Worm (Caenorhabditis elegans) whole organism, late embryonic: ENCODE results near the gene T23E7.6.

Experiments used
- F13H6.1 ChIP-seq: sonication (generic microtip); optimal IDR thresholded peaks from 2 replicates; lab custom pipeline; 2016; ENCODE audit warnings: missing genetic modification characterization, missing compliant biosample characterization
- T23F11.4 ChIP-seq: fragments of 200-800 bp; sonication (Bioruptor generic); optimal IDR thresholded peaks from 2 replicates; lab custom pipeline; 2018; ENCODE audit warnings: mild to moderate bottlenecking, missing genetic modification characterization, missing compliant biosample characterization
- Y22D7AL.16 ChIP-seq: sonication (generic microtip); optimal IDR thresholded peaks from 2 replicates; lab custom pipeline; 2016; ENCODE audit warnings: missing genetic modification characterization, missing compliant biosample characterization
- ahr-1 ChIP-seq: sonication (generic microtip); optimal IDR thresholded peaks from 2 replicates; lab custom pipeline; 2016; ENCODE audit warnings: missing genetic modification characterization, missing compliant biosample characterization
- ama-1 ChIP-seq: fragments of 150-350 bp; optimal IDR thresholded peaks from 2 replicates; lab custom pipeline; 2014
- ceh-18 ChIP-seq: sonication (generic microtip); optimal IDR thresholded peaks from 2 replicates; lab custom pipeline; 2016; ENCODE audit warnings: missing genetic modification characterization, missing compliant biosample characterization
- ceh-22 ChIP-seq: sonication (generic microtip); optimal IDR thresholded peaks from 2 replicates; lab custom pipeline; 2017; ENCODE audit warnings: missing biosample characterization, missing genetic modification characterization
- ceh-24 ChIP-seq: sonication (generic microtip); optimal IDR thresholded peaks from 2 replicates; lab custom pipeline; 2016; ENCODE audit warnings: mild to moderate bottlenecking, missing genetic modification characterization, missing compliant biosample characterization
- ceh-30 ChIP-seq: fragments of 150-350 bp; optimal IDR thresholded peaks from 2 replicates; lab custom pipeline; 2014; ENCODE audit warnings: missing biosample characterization, missing genetic modification characterization
- ceh-34 ChIP-seq: sonication (generic microtip); optimal IDR thresholded peaks from 2 replicates; lab custom pipeline; 2016; ENCODE audit warnings: mild to moderate bottlenecking, missing genetic modification characterization, missing compliant biosample characterization
- ceh-48 ChIP-seq: sonication (generic microtip); optimal IDR thresholded peaks from 2 replicates; lab custom pipeline; 2016; ENCODE audit warnings: missing genetic modification characterization, inconsistent platforms, missing compliant biosample characterization
- elt-2 ChIP-seq: sonication (generic microtip); optimal IDR thresholded peaks from 2 replicates; lab custom pipeline; 2016; ENCODE audit warnings: missing genetic modification reagents, missing genetic modification characterization, missing compliant biosample characterization
- elt-4 ChIP-seq: sonication (generic microtip); optimal IDR thresholded peaks from 2 replicates; lab custom pipeline; 2016; ENCODE audit warnings: missing genetic modification characterization, missing compliant biosample characterization
- ets-4 ChIP-seq: sonication (generic microtip); optimal IDR thresholded peaks from 2 replicates; lab custom pipeline; 2016; ENCODE audit warnings: missing genetic modification characterization, missing compliant biosample characterization
- eyg-1 ChIP-seq: sonication (generic microtip); optimal IDR thresholded peaks from 2 replicates; lab custom pipeline; 2016; ENCODE audit warnings: missing genotype, missing genetic modification characterization, missing compliant biosample characterization
- fax-1 ChIP-seq: sonication (generic microtip); optimal IDR thresholded peaks from 2 replicates; lab custom pipeline; 2016; ENCODE audit warnings: missing genotype, missing genetic modification characterization, missing compliant biosample characterization
- fkh-6 ChIP-seq: sonication (generic microtip); optimal IDR thresholded peaks from 2 replicates; lab custom pipeline; 2016; ENCODE audit warnings: missing genetic modification characterization, missing compliant biosample characterization
- hlh-15 ChIP-seq: sonication (generic microtip); optimal IDR thresholded peaks from 2 replicates; lab custom pipeline; 2016; ENCODE audit warnings: missing genetic modification characterization, missing compliant biosample characterization
- hlh-30 ChIP-seq: sonication (generic microtip); optimal IDR thresholded peaks from 2 replicates; lab custom pipeline; 2017; ENCODE audit warnings: antibody characterized with exemption, missing genetic modification characterization, missing compliant biosample characterization; ENCODE audit not compliant: insufficient read depth
- hlh-8 ChIP-seq: sonication (generic microtip); optimal IDR thresholded peaks from 2 replicates; lab custom pipeline; 2016; ENCODE audit warnings: missing genotype, missing genetic modification characterization, missing compliant biosample characterization
- lim-6 ChIP-seq: sonication (generic microtip); optimal IDR thresholded peaks from 2 replicates; lab custom pipeline; 2016; ENCODE audit warnings: missing genetic modification characterization, missing compliant biosample characterization
- lin-11 ChIP-seq: fragments of 200-800 bp; sonication (Bioruptor generic); optimal IDR thresholded peaks from 2 replicates; lab custom pipeline; 2018; ENCODE audit warnings: mild to moderate bottlenecking, missing genetic modification characterization, missing compliant biosample characterization
- nfya-1 ChIP-seq: sonication (generic microtip); optimal IDR thresholded peaks from 2 replicates; lab custom pipeline; 2017; ENCODE audit warnings: missing genetic modification characterization, mild to moderate bottlenecking, missing compliant biosample characterization, antibody characterized with exemption, moderate library complexity
- nhr-232 ChIP-seq: sonication (generic microtip); optimal IDR thresholded peaks from 2 replicates; lab custom pipeline; 2016; ENCODE audit warnings: missing genetic modification characterization, missing compliant biosample characterization
- npax-4 ChIP-seq: sonication (generic microtip); optimal IDR thresholded peaks from 2 replicates; lab custom pipeline; 2016; ENCODE audit warnings: missing genetic modification characterization, missing compliant biosample characterization
- odd-2 ChIP-seq: sonication (generic microtip); optimal IDR thresholded peaks from 2 replicates; lab custom pipeline; 2017; ENCODE audit warnings: antibody characterized with exemption, mild to moderate bottlenecking, missing genetic modification characterization, missing compliant biosample characterization
- pat-9 ChIP-seq: fragments of 200-800 bp; sonication (Bioruptor generic); optimal IDR thresholded peaks from 2 replicates; lab custom pipeline; 2018; ENCODE audit warnings: mild to moderate bottlenecking, missing genetic modification characterization, moderate library complexity, missing compliant biosample characterization
- pha-2 ChIP-seq: sonication (generic microtip); optimal IDR thresholded peaks from 2 replicates; lab custom pipeline; 2017; ENCODE audit warnings: mild to moderate bottlenecking, missing genetic modification characterization, missing compliant biosample characterization
- pha-4 ChIP-seq: fragments of 150-350 bp; optimal IDR thresholded peaks from 2 replicates; lab custom pipeline; 2018; ENCODE audit warnings: missing biosample characterization, missing genetic modification reagents, missing genetic modification characterization
- ref-2 ChIP-seq: sonication (generic microtip); optimal IDR thresholded peaks from 2 replicates; lab custom pipeline; 2016; ENCODE audit warnings: missing genetic modification characterization, missing compliant biosample characterization
- rnt-1 ChIP-seq: sonication (generic microtip); optimal IDR thresholded peaks from 2 replicates; lab custom pipeline; 2016; ENCODE audit warnings: missing genetic modification characterization, missing compliant biosample characterization
- sox-2 ChIP-seq: fragments of 200-800 bp; sonication (Bioruptor generic); IDR thresholded peaks from 2 replicates; pipeline ENCODE4 v1.3.6; 2022; ENCODE audit warnings: missing genetic modification reagents, missing genetic modification characterization, missing compliant biosample characterization
- sox-4 ChIP-seq: sonication (generic microtip); optimal IDR thresholded peaks from 2 replicates; lab custom pipeline; 2017; ENCODE audit warnings: mild to moderate bottlenecking, missing genetic modification characterization, inconsistent platforms, missing compliant biosample characterization
- syd-9 ChIP-seq: sonication (generic microtip); optimal IDR thresholded peaks from 2 replicates; lab custom pipeline; 2016; ENCODE audit warnings: mild to moderate bottlenecking, missing genetic modification characterization, moderate library complexity, missing compliant biosample characterization
- tbx-7 ChIP-seq: sonication (generic microtip); optimal IDR thresholded peaks from 2 replicates; lab custom pipeline; 2016; ENCODE audit warnings: missing genotype, missing genetic modification characterization, missing compliant biosample characterization
- unc-3 ChIP-seq, 2 experiments: fragments of 200-800 bp in 1 of 2; sonication (Bioruptor generic) in 1 of 2; sonication (generic microtip) in 1 of 2; conservative IDR thresholded peaks in 1 of 2; optimal IDR thresholded peaks in 1 of 2; 2 replicates each; pipeline versions ENCODE4 v1.3.6 to Lab custom; 2016 to 2022; ENCODE audit warnings: missing compliant biosample characterization in 2 of 2, missing genetic modification characterization in 2 of 2, missing genetic modification reagents in 1 of 2
- unc-42 ChIP-seq: sonication (generic microtip); optimal IDR thresholded peaks from 2 replicates; lab custom pipeline; 2016; ENCODE audit warnings: missing genotype, missing genetic modification characterization, missing compliant biosample characterization
- unc-55 ChIP-seq: sonication (generic microtip); optimal IDR thresholded peaks from 2 replicates; lab custom pipeline; 2017; ENCODE audit warnings: missing biosample characterization, missing genetic modification reagents, missing genetic modification characterization
- unc-86 ChIP-seq: sonication (generic microtip); optimal IDR thresholded peaks from 2 replicates; lab custom pipeline; 2016; ENCODE audit warnings: missing genetic modification characterization, missing compliant biosample characterization

The T23E7.6 gene

ce11 chrX:17670379-17671077, 14.1 kb downstream of the T23E7.6 start, which contains the start of gene T23E7.2:
Gene T23E7.2, plus strand, starts transcription at chrX:17671027.
- TF ChIP-seq pat-9 (tag; lab: Kevin White, UChicago), result no peak
- no peak for TF ChIP-seq ama-1 (lab: Kevin White, UChicago)
- TF ChIP-seq pha-2 (tag; lab: Kevin White, UChicago), result no peak
- no peak for TF ChIP-seq sox-4 (tag; lab: Kevin White, UChicago)
- TF ChIP-seq ceh-24 (tag; lab: Kevin White, UChicago), result no peak
- TF ChIP-seq rnt-1 (tag; lab: Kevin White, UChicago), result peak; percentile 26
- TF ChIP-seq syd-9, result no peak
- TF ChIP-seq nhr-232 (tag; lab: Kevin White, UChicago), result no peak
- TF ChIP-seq unc-42 (tag; lab: Kevin White, UChicago), result no peak
- no peak for TF ChIP-seq unc-3 (GFP tag; conservative IDR thresholded peaks at IDR 0.05; lab: Robert Waterston, UW)
- no peak for TF ChIP-seq unc-3 (tag; optimal IDR thresholded peaks at IDR 0.05; lab: Kevin White, UChicago)
- no peak for TF ChIP-seq ahr-1 (tag; lab: Kevin White, UChicago)
- no peak for TF ChIP-seq odd-2 (tag; lab: Kevin White, UChicago)
- TF ChIP-seq hlh-8 (tag; lab: Kevin White, UChicago), result no peak
- TF ChIP-seq hlh-30 (tag; lab: Kevin White, UChicago), result no peak
- TF ChIP-seq Y22D7AL.16, result no peak
- no peak for TF ChIP-seq ceh-48 (tag; lab: Kevin White, UChicago)
- no peak for TF ChIP-seq ceh-34 (tag; lab: Kevin White, UChicago)
- TF ChIP-seq fax-1, result no peak
- no peak for TF ChIP-seq lin-11
- TF ChIP-seq nfya-1, result peak; percentile 30
- no peak for TF ChIP-seq sox-2 (GFP tag; lab: Robert Waterston, UW)
- no peak for TF ChIP-seq elt-4 (tag; lab: Kevin White, UChicago)
- TF ChIP-seq unc-86 (tag; lab: Kevin White, UChicago), result no peak
- TF ChIP-seq pha-4 (tag; lab: Kevin White, UChicago), result no peak
- no peak for TF ChIP-seq T23F11.4 (GFP tag; lab: Kevin White, UChicago)
- peak; percentile 80 for TF ChIP-seq ceh-18 (tag; lab: Kevin White, UChicago)

- no peak for TF ChIP-seq ceh-22 (tag; lab: Kevin White, UChicago)
- no peak for TF ChIP-seq lim-6 (tag; lab: Kevin White, UChicago)
- no peak for TF ChIP-seq ceh-30 (tag; lab: Kevin White, UChicago)
- TF ChIP-seq eyg-1, result no peak
- TF ChIP-seq ref-2 (tag; lab: Kevin White, UChicago), result peak; percentile 8
- no peak for TF ChIP-seq elt-2
- no peak for TF ChIP-seq hlh-15 (tag; lab: Kevin White, UChicago)
- peak; percentile 23 for TF ChIP-seq unc-55 (GFP tag; lab: Kevin White, UChicago)
- no peak for TF ChIP-seq fkh-6 (tag; lab: Kevin White, UChicago)
- TF ChIP-seq tbx-7 (tag; lab: Kevin White, UChicago), result no peak
- TF ChIP-seq F13H6.1 (tag; lab: Kevin White, UChicago), result no peak
- TF ChIP-seq nfya-1, result peak; percentile 23
- no peak for TF ChIP-seq npax-4 (tag; lab: Kevin White, UChicago)
- TF ChIP-seq hlh-30 (tag; lab: Kevin White, UChicago), result no peak
- TF ChIP-seq ceh-18 (tag; lab: Kevin White, UChicago), result peak; percentile 71
- peak; percentile 1 for TF ChIP-seq ceh-34 (tag; lab: Kevin White, UChicago)
- no peak for TF ChIP-seq ets-4
- TF ChIP-seq hlh-8 (tag; lab: Kevin White, UChicago), result no peak
Measured at ce11 chrX:17667288-17667687, 17.3 kb downstream of the T23E7.6 start.
